Fruit fly (Drosophila melanogaster) whole organism: ENCODE data around the gene Pbgs.

Experiments
- CG8478 ChIP-seq: fragments of >200 bp; optimal IDR thresholded peaks from 2 replicates; lab custom pipeline; 2018; ENCODE audit warnings: inconsistent platforms
- Dll ChIP-seq: fragments of >200 bp; optimal IDR thresholded peaks from 2 replicates; lab custom pipeline; 2017
- EcR ChIP-seq, 2 experiments: fragments of >200 bp; optimal IDR thresholded peaks; 2 replicates each; lab custom pipeline; 2017; ENCODE audit warnings: missing biosample characterization in 2 of 2, missing genetic modification characterization in 2 of 2, missing genetic modification reagents in 2 of 2
- pan ChIP-seq: fragments of >200 bp; optimal IDR thresholded peaks from 2 replicates; lab custom pipeline; 2017
- psq ChIP-seq: fragments of >200 bp; optimal IDR thresholded peaks from 2 replicates; lab custom pipeline; 2017
- usp ChIP-seq: fragments of >200 bp; optimal IDR thresholded peaks from 2 replicates; lab custom pipeline; 2017; ENCODE audit warnings: missing biosample characterization, missing genetic modification characterization, mixed read lengths

- no peak for TF ChIP-seq EcR (GFP tag; optimal IDR thresholded peaks at IDR 0.05; lab: Kevin White, UChicago)
- TF ChIP-seq CG8478 = no peak
- no peak for TF ChIP-seq pan (lab: Kevin White, UChicago)
- no peak for TF ChIP-seq Dll
- TF ChIP-seq usp = no peak
- no peak for TF ChIP-seq psq (lab: Kevin White, UChicago)
Observed at dm6 chr3L:12313280-12313679, 42.1 kb upstream of the Pbgs start.
